Worm (Caenorhabditis elegans) whole organism, young adult: ENCODE data around the gene tsct-1.
A peak's percentile ranks its signal among the peaks of the same experiment; 100 is the strongest.

Source experiments
- B0336.3 ChIP-seq: fragments of 200-800 bp; sonication (Bioruptor generic); IDR thresholded peaks from 2 replicates; pipeline ENCODE4 v1.3.6; 2022; ENCODE audit warnings: missing genetic modification characterization, missing compliant biosample characterization
- K11D2.4 ChIP-seq: fragments of 200-800 bp; sonication (Bioruptor generic); IDR thresholded peaks from 2 replicates; pipeline ENCODE4 v1.3.6; 2022; ENCODE audit warnings: missing genetic modification reagents, missing genetic modification characterization, missing compliant biosample characterization
- K12H6.12 ChIP-seq: fragments of 200-800 bp; sonication (Bioruptor generic); optimal IDR thresholded peaks from 2 replicates; lab custom pipeline; 2018; ENCODE audit warnings: mild to moderate bottlenecking, missing genetic modification characterization, missing compliant biosample characterization
- T07F8.4 ChIP-seq: sonication (generic microtip); optimal IDR thresholded peaks from 2 replicates; lab custom pipeline; 2016; ENCODE audit warnings: mild to moderate bottlenecking, missing genetic modification characterization, moderate library complexity, missing compliant biosample characterization
- Y53G8AR.9 ChIP-seq: fragments of 200-800 bp; sonication (Bioruptor generic); conservative IDR thresholded peaks from 2 replicates; pipeline ENCODE4 v1.3.6; 2022; ENCODE audit warnings: missing genetic modification reagents, missing genetic modification characterization, missing compliant biosample characterization
- Y95B8A.8 ChIP-seq: fragments of 200-800 bp; sonication (Bioruptor generic); IDR thresholded peaks from 2 replicates; pipeline ENCODE4 v1.3.6; 2022; ENCODE audit warnings: missing genetic modification reagents, missing genetic modification characterization, missing compliant biosample characterization
- ZK185.1 ChIP-seq: sonication (generic microtip); optimal IDR thresholded peaks from 2 replicates; lab custom pipeline; 2016; ENCODE audit warnings: mild to moderate bottlenecking, missing genetic modification characterization, missing compliant biosample characterization; ENCODE audit not compliant: poor library complexity, severe bottlenecking
- attf-5 ChIP-seq: fragments of 200-800 bp; sonication (Bioruptor generic); optimal IDR thresholded peaks from 2 replicates; lab custom pipeline; 2018; ENCODE audit warnings: mild to moderate bottlenecking, missing genetic modification characterization, missing compliant biosample characterization
- bed-1 ChIP-seq: fragments of 200-800 bp; sonication (Bioruptor generic); IDR thresholded peaks from 2 replicates; pipeline ENCODE4 v1.3.6; 2022; ENCODE audit warnings: missing genetic modification reagents, missing genetic modification characterization, missing compliant biosample characterization
- bed-2 ChIP-seq: fragments of 200-800 bp; sonication (Bioruptor generic); IDR thresholded peaks from 2 replicates; pipeline ENCODE4 v1.3.6; 2022; ENCODE audit warnings: missing genetic modification reagents, missing genetic modification characterization, missing compliant biosample characterization
- ccch-3 ChIP-seq: fragments of 200-800 bp; sonication (Bioruptor generic); optimal IDR thresholded peaks from 2 replicates; lab custom pipeline; 2018; ENCODE audit warnings: mild to moderate bottlenecking, missing genetic modification characterization, missing compliant biosample characterization
- cebp-1 ChIP-seq, 2 experiments: fragments of 200-800 bp in 1 of 2; sonication (Bioruptor generic) in 1 of 2; sonication (generic microtip) in 1 of 2; IDR thresholded peaks in 1 of 2; optimal IDR thresholded peaks in 1 of 2; 2 replicates each; pipeline versions ENCODE4 v1.3.6 to Lab custom; 2017 to 2022; ENCODE audit warnings: missing compliant biosample characterization in 2 of 2, missing genetic modification characterization in 2 of 2, mild to moderate bottlenecking in 1 of 2, missing genetic modification reagents in 1 of 2, moderate library complexity in 1 of 2
- die-1 ChIP-seq: sonication (generic microtip); optimal IDR thresholded peaks from 2 replicates; lab custom pipeline; 2016; ENCODE audit warnings: missing genotype, mild to moderate bottlenecking, missing genetic modification characterization, missing compliant biosample characterization
- dpl-1 ChIP-seq: fragments of 150-350 bp; optimal IDR thresholded peaks from 2 replicates; lab custom pipeline; 2014; ENCODE audit warnings: missing biosample characterization, missing genetic modification reagents, missing genetic modification characterization
- ekl-4 ChIP-seq: fragments of 200-800 bp; sonication (Bioruptor generic); IDR thresholded peaks from 2 replicates; pipeline ENCODE4 v1.3.6; 2022; ENCODE audit warnings: missing genetic modification reagents, missing genetic modification characterization, missing compliant biosample characterization
- ets-4 ChIP-seq: fragments of 200-800 bp; sonication (Bioruptor generic); optimal IDR thresholded peaks from 2 replicates; lab custom pipeline; 2018; ENCODE audit warnings: mild to moderate bottlenecking, missing genetic modification characterization, missing compliant biosample characterization
- hlh-26 ChIP-seq: fragments of 200-800 bp; sonication (Bioruptor generic); conservative IDR thresholded peaks from 2 replicates; pipeline ENCODE4 v1.3.6; 2022; ENCODE audit warnings: missing genetic modification reagents, missing genetic modification characterization, missing compliant biosample characterization
- lin-35 ChIP-seq, 3 experiments: fragments of 150-350 bp in 2 of 3; sonication (generic microtip) in 1 of 3; optimal IDR thresholded peaks; 2 replicates each; lab custom pipeline; 2014 to 2018; ENCODE audit warnings: missing biosample characterization in 3 of 3, missing genetic modification characterization in 3 of 3, missing genetic modification reagents in 3 of 3
- lin-40 ChIP-seq: sonication (generic microtip); optimal IDR thresholded peaks from 2 replicates; lab custom pipeline; 2016; ENCODE audit warnings: missing genetic modification characterization, mild to moderate bottlenecking, missing compliant biosample characterization, missing genotype, missing genetic modification reagents
- lsy-27 ChIP-seq: sonication (generic microtip); optimal IDR thresholded peaks from 2 replicates; lab custom pipeline; 2017; ENCODE audit warnings: missing genetic modification characterization, mild to moderate bottlenecking, missing compliant biosample characterization, antibody characterized with exemption, missing genotype, borderline replicate concordance; ENCODE audit not compliant: insufficient read depth
- madf-10 ChIP-seq: sonication (generic microtip); optimal IDR thresholded peaks from 2 replicates; lab custom pipeline; 2016; ENCODE audit warnings: mild to moderate bottlenecking, missing genetic modification characterization, missing compliant biosample characterization
- madf-3 ChIP-seq: fragments of 200-800 bp; sonication (Bioruptor generic); IDR thresholded peaks from 2 replicates; pipeline ENCODE4 v1.3.6; 2022; ENCODE audit warnings: missing genetic modification reagents, missing genetic modification characterization, missing compliant biosample characterization
- mcd-1 ChIP-seq: fragments of 200-800 bp; sonication (Bioruptor generic); IDR thresholded peaks from 2 replicates; pipeline ENCODE4 v1.3.6; 2022; ENCODE audit warnings: missing genetic modification reagents, missing genetic modification characterization, missing compliant biosample characterization
- mes-4 ChIP-seq: sonication (generic microtip); optimal IDR thresholded peaks from 2 replicates; lab custom pipeline; 2016; ENCODE audit warnings: missing genotype, missing genetic modification characterization, missing compliant biosample characterization
- nfya-1 ChIP-seq: sonication (generic microtip); optimal IDR thresholded peaks from 2 replicates; lab custom pipeline; 2017; ENCODE audit warnings: antibody characterized with exemption, missing compliant biosample characterization, missing genetic modification characterization, borderline replicate concordance; ENCODE audit not compliant: insufficient read depth
- nfyb-1 ChIP-seq: fragments of 200-800 bp; sonication (Bioruptor generic); IDR thresholded peaks from 2 replicates; pipeline ENCODE4 v1.3.6; 2022; ENCODE audit warnings: missing genetic modification reagents, missing genetic modification characterization, missing compliant biosample characterization
- nhr-120 ChIP-seq: fragments of 200-800 bp; sonication (Bioruptor generic); IDR thresholded peaks from 2 replicates; pipeline ENCODE4 v1.3.6; 2022; ENCODE audit warnings: missing genetic modification characterization, missing compliant biosample characterization
- nhr-80 ChIP-seq: sonication (generic microtip); optimal IDR thresholded peaks from 2 replicates; lab custom pipeline; 2016; ENCODE audit warnings: missing genetic modification characterization, missing compliant biosample characterization
- pbrm-1 ChIP-seq: fragments of 200-800 bp; sonication (Bioruptor generic); IDR thresholded peaks from 2 replicates; pipeline ENCODE4 v1.3.6; 2022; ENCODE audit warnings: missing genetic modification reagents, missing genetic modification characterization, missing compliant biosample characterization
- pha-4 ChIP-seq: fragments of 150-350 bp; sonication (generic microtip); optimal IDR thresholded peaks from 2 replicates; lab custom pipeline; 2014; ENCODE audit warnings: missing biosample characterization, missing genetic modification reagents, missing genetic modification characterization
- repo-1 ChIP-seq: sonication (generic microtip); optimal IDR thresholded peaks from 2 replicates; lab custom pipeline; 2017; ENCODE audit warnings: mild to moderate bottlenecking, missing genetic modification characterization, missing compliant biosample characterization
- sea-2 ChIP-seq: fragments of 200-800 bp; sonication (Bioruptor generic); IDR thresholded peaks from 2 replicates; pipeline ENCODE4 v1.3.6; 2022; ENCODE audit warnings: missing genetic modification characterization, missing compliant biosample characterization
- snpc-3.4 ChIP-seq: sonication (generic microtip); optimal IDR thresholded peaks from 2 replicates; lab custom pipeline; 2017; ENCODE audit warnings: missing genetic modification characterization, mild to moderate bottlenecking, missing compliant biosample characterization, antibody characterized with exemption, moderate library complexity, missing genotype, missing genetic modification reagents
- somi-1 ChIP-seq: fragments of 200-800 bp; sonication (Bioruptor generic); optimal IDR thresholded peaks from 2 replicates; lab custom pipeline; 2018; ENCODE audit warnings: mild to moderate bottlenecking, missing genetic modification characterization, missing compliant biosample characterization
- unc-62 ChIP-seq: fragments of 150-350 bp; optimal IDR thresholded peaks from 2 replicates; lab custom pipeline; 2014; ENCODE audit warnings: missing biosample characterization, missing genetic modification reagents, missing genetic modification characterization
- zfh-2 ChIP-seq: fragments of 200-800 bp; sonication (Bioruptor generic); conservative IDR thresholded peaks from 2 replicates; pipeline ENCODE4 v1.3.6; 2022; ENCODE audit warnings: missing genetic modification reagents, missing genetic modification characterization, missing compliant biosample characterization
- ztf-25 ChIP-seq: fragments of 200-800 bp; sonication (Bioruptor generic); IDR thresholded peaks from 2 replicates; pipeline ENCODE4 v1.3.6; 2022; ENCODE audit warnings: missing genetic modification reagents, missing genetic modification characterization, missing compliant biosample characterization
- ztf-26 ChIP-seq: sonication (generic microtip); optimal IDR thresholded peaks from 2 replicates; lab custom pipeline; 2017; ENCODE audit warnings: missing genetic modification characterization, missing compliant biosample characterization

Gene tsct-1

DNA sequence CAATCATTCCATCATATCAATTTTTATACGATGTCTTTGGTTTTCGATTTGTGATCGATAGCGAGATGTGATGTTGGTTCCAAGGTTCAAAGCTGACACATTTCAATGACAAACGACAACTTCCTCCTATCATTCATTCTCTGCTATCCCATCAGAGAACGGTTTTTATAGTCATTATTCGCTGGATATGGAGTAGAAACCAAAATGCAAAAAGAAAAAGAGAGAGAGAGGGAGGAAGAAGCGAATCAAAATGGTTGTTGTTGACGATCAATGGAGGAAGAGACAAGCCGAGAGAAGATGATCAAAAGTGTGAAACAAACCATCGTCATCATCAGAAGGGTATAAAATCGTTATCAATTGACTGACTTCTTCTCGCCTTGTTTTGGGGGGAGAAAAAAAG is 8.5 kb upstream of the tsct-1 start, which contains the start of gene T24D3.2:
TSS of gene T24D3.2 (plus strand) at position 304 of the 400 bp plus-strand sequence.
- TF ChIP-seq die-1 (tag; lab: Kevin White, UChicago) (peak; percentile 42), bed-1 (GFP tag; lab: Robert Waterston, UW) (no peak), K11D2.4 (GFP tag; lab: Robert Waterston, UW) (0 out of 2 replicates have a peak, but pooled peaks have one; percentile 40), somi-1 (peak; percentile 69), lsy-27 (tag; lab: Kevin White, UChicago) (no peak), ztf-26 (peak; percentile 63), lin-40 (tag; lab: Kevin White, UChicago) (peak; percentile 79)

ce11 chrX:12430309-12430708 is 3.6 kb upstream of the tsct-1 start, which contains the start of gene med-1:
TSS of gene med-1 (plus strand) at chrX:12430609.
- TF ChIP-seq nfya-1 (tag; lab: Kevin White, UChicago) (no peak), T07F8.4 (tag; lab: Kevin White, UChicago) (no peak)

- no peak for TF ChIP-seq madf-10 (tag; lab: Kevin White, UChicago)
- TF ChIP-seq B0336.3 = no peak
- TF ChIP-seq Y95B8A.8 (GFP tag; lab: Robert Waterston, UW) = no peak
- TF ChIP-seq pbrm-1 (GFP tag; lab: Robert Waterston, UW) = no peak
- TF ChIP-seq nhr-80 (tag; lab: Kevin White, UChicago) = peak; percentile 53
- TF ChIP-seq repo-1 (tag; lab: Kevin White, UChicago) = no peak
- no peak for TF ChIP-seq K11D2.4 (GFP tag; lab: Robert Waterston, UW)
- no peak for TF ChIP-seq ccch-3 (GFP tag; lab: Kevin White, UChicago)
- TF ChIP-seq madf-3 (GFP tag; lab: Robert Waterston, UW) = no peak
- no peak for TF ChIP-seq mcd-1 (GFP tag; lab: Robert Waterston, UW)
- no peak for TF ChIP-seq ekl-4 (GFP tag; lab: Robert Waterston, UW)
- no peak for TF ChIP-seq cebp-1 (GFP tag; IDR thresholded peaks at IDR 0.05; lab: Robert Waterston, UW)
- peak; percentile 17 for TF ChIP-seq cebp-1 (tag; optimal IDR thresholded peaks at IDR 0.05; lab: Kevin White, UChicago)
- TF ChIP-seq unc-62 = no peak
- TF ChIP-seq, all 124 proteins: peak for 2
Observed at ce11 chrX:12435246-12435645, 1.3 kb downstream of the tsct-1 start.

DNA sequence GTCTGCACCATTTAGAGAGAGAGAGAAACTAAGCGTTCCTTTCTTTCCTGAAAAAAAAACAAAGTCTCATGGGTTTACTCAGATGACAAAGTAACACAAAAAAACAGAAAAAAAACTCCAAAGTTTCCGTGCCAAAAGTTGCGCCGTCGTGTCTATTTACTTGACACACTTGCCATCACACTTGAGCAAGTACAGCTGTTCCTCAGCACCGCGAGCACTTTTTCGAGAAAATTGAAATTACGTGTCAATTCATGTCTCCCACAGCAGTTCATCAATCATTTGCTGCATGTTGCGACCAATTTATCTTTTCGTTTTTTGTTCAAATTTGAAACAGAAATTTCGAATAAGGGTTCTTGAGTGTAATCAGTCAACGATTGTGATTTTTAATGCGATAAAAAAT is 2.6 kb downstream of the tsct-1 start:
- TF ChIP-seq lin-35 (GFP tag; optimal IDR thresholded peaks at IDR 0.05; lab: Kevin White, UChicago) = no peak
- TF ChIP-seq lin-40 (tag; lab: Kevin White, UChicago) = no peak
- TF ChIP-seq snpc-3.4 (tag; lab: Kevin White, UChicago) = no peak
- no peak for TF ChIP-seq nhr-120 (GFP tag; lab: Robert Waterston, UW)
- TF ChIP-seq pha-4 = peak; percentile 17

- TF ChIP-seq hlh-26 (no peak), ets-4 (GFP tag; lab: Kevin White, UChicago) (no peak), sea-2 (GFP tag; lab: Robert Waterston, UW) (no peak)
Observed at ce11 chrX:12438266-12438665, 4.4 kb downstream of the tsct-1 start.

ce11 chrX:12439998-12440722 is 6.3 kb downstream of the tsct-1 start:
- TF ChIP-seq ZK185.1 (tag; lab: Kevin White, UChicago) (no peak), mes-4 (tag; lab: Kevin White, UChicago) (no peak), K12H6.12 (no peak), nfyb-1 (GFP tag; lab: Robert Waterston, UW) (no peak), Y53G8AR.9 (no peak), bed-2 (GFP tag; lab: Robert Waterston, UW) (no peak), cebp-1 (GFP tag; IDR thresholded peaks at IDR 0.05; lab: Robert Waterston, UW) (no peak), cebp-1 (tag; optimal IDR thresholded peaks at IDR 0.05; lab: Kevin White, UChicago) (peak; percentile 9), zfh-2 (GFP tag; lab: Robert Waterston, UW) (peak; percentile 85), ztf-25 (GFP tag; lab: Robert Waterston, UW) (no peak), dpl-1 (no peak), T07F8.4 (tag; lab: Kevin White, UChicago) (no peak), attf-5 (GFP tag; lab: Kevin White, UChicago) (no peak)
